Fruit fly (Drosophila melanogaster) whole organism, embryonic: ENCODE measurements around the gene OS9.

Source experiments
- Awh ChIP-seq: fragments of 200-800 bp; sonication (Bioruptor generic); IDR thresholded peaks from 2 replicates; pipeline ENCODE4, ENCODE4 v1.3.6; 2022; ENCODE audit warnings: missing biosample characterization, missing genetic modification characterization
- B-H1 ChIP-seq: fragments of 200-800 bp; sonication (Bioruptor generic); IDR thresholded peaks from 3 replicates; pipeline ENCODE4 v1.3.6; 2022; ENCODE audit warnings: missing biosample characterization, missing genetic modification characterization
- Blimp-1 ChIP-seq: fragments of 200-800 bp; sonication (Bioruptor generic); optimal IDR thresholded peaks from 3 replicates; lab custom pipeline; 2018; ENCODE audit warnings: missing biosample characterization, missing genetic modification characterization, mild to moderate bottlenecking, moderate library complexity, missing genetic modification reagents
- CG14965 ChIP-seq: fragments of 200-800 bp; sonication (Bioruptor generic); optimal IDR thresholded peaks from 2 replicates; lab custom pipeline; 2016; ENCODE audit warnings: missing biosample characterization, missing genetic modification characterization, borderline replicate concordance
- CG1603 ChIP-seq: fragments of 200-800 bp; sonication (Bioruptor generic); optimal IDR thresholded peaks from 2 replicates; lab custom pipeline; 2019; ENCODE audit warnings: missing biosample characterization, mild to moderate bottlenecking, missing genetic modification characterization, moderate library complexity
- CG16863 ChIP-seq: fragments of 200-800 bp; sonication (Bioruptor generic); optimal IDR thresholded peaks from 3 replicates; lab custom pipeline; 2016; ENCODE audit warnings: missing biosample characterization, missing genetic modification characterization
- CG1792 ChIP-seq: fragments of 200-800 bp; sonication (Bioruptor generic); optimal IDR thresholded peaks from 2 replicates; lab custom pipeline; 2016; ENCODE audit warnings: missing biosample characterization, missing genetic modification characterization
- CG18476 ChIP-seq: fragments of 200-800 bp; sonication (Bioruptor generic); optimal IDR thresholded peaks from 2 replicates; lab custom pipeline; 2016; ENCODE audit warnings: missing biosample characterization, mild to moderate bottlenecking, missing genetic modification characterization
- CG3407 ChIP-seq: fragments of 200-800 bp; sonication (Bioruptor generic); optimal IDR thresholded peaks from 2 replicates; lab custom pipeline; 2018; ENCODE audit warnings: missing biosample characterization, mild to moderate bottlenecking, missing genetic modification characterization
- CG4617 ChIP-seq: fragments of 200-800 bp; sonication (Bioruptor generic); optimal IDR thresholded peaks from 3 replicates; lab custom pipeline; 2016; ENCODE audit warnings: missing biosample characterization, missing genetic modification characterization, borderline replicate concordance
- CG4730 ChIP-seq: fragments of 200-800 bp; sonication (Bioruptor generic); IDR thresholded peaks from 2 replicates; pipeline ENCODE4 v1.3.6; 2022; ENCODE audit warnings: missing biosample characterization, missing genetic modification characterization
- CG5953 ChIP-seq: fragments of 200-800 bp; sonication (Bioruptor generic); IDR thresholded peaks from 2 replicates; pipeline ENCODE4 v1.3.6; 2022; ENCODE audit warnings: missing biosample characterization, missing genetic modification characterization
- CG6654 ChIP-seq: fragments of 200-800 bp; sonication (Bioruptor generic); optimal IDR thresholded peaks from 2 replicates; lab custom pipeline; 2017; ENCODE audit warnings: missing biosample characterization, mild to moderate bottlenecking, missing genetic modification characterization
- CG6765 ChIP-seq: fragments of 200-800 bp; sonication (Bioruptor generic); optimal IDR thresholded peaks from 3 replicates; lab custom pipeline; 2017; ENCODE audit warnings: missing biosample characterization, mild to moderate bottlenecking, missing genetic modification characterization
- CG7372 ChIP-seq: fragments of 200-800 bp; sonication (Bioruptor generic); IDR thresholded peaks from 2 replicates; pipeline ENCODE4 v1.3.6; 2022; ENCODE audit warnings: missing biosample characterization, missing genetic modification characterization
- CG8089 ChIP-seq: fragments of 200-800 bp; sonication (Bioruptor generic); optimal IDR thresholded peaks from 3 replicates; lab custom pipeline; 2016; ENCODE audit warnings: missing biosample characterization, missing genetic modification characterization
- CG8290 ChIP-seq, 3 experiments: fragments of 200-800 bp; sonication (Bioruptor generic); optimal IDR thresholded peaks; 2 replicates each; lab custom pipeline; 2016 to 2019; ENCODE audit warnings: missing biosample characterization in 3 of 3, missing genetic modification characterization in 3 of 3, mild to moderate bottlenecking in 2 of 3, moderate library complexity in 1 of 3
- CG8359 ChIP-seq: fragments of 200-800 bp; sonication (Bioruptor generic); optimal IDR thresholded peaks from 2 replicates; lab custom pipeline; 2017; ENCODE audit warnings: missing biosample characterization, mild to moderate bottlenecking, missing genetic modification characterization, borderline replicate concordance
- D ChIP-seq, 2 experiments: fragments of 200-800 bp in 1 of 2; fragments of >200 bp in 1 of 2; sonication (Bioruptor generic) in 1 of 2; optimal IDR thresholded peaks; 2 replicates in 1 of 2; 3 replicates in 1 of 2; lab custom pipeline; 2017; ENCODE audit warnings: mild to moderate bottlenecking in 1 of 2, missing biosample characterization in 1 of 2, missing genetic modification characterization in 1 of 2, missing genetic modification reagents in 1 of 2
- Dad ChIP-seq: fragments of 200-800 bp; sonication (Bioruptor generic); optimal IDR thresholded peaks from 3 replicates; lab custom pipeline; 2016; ENCODE audit warnings: missing biosample characterization, missing genetic modification characterization
- Dref ChIP-seq: fragments of 200-800 bp; sonication (Bioruptor generic); IDR thresholded peaks from 2 replicates; pipeline ENCODE4 v1.3.6; 2022; ENCODE audit warnings: missing biosample characterization, missing genetic modification characterization
- Ets97D ChIP-seq: fragments of 200-800 bp; sonication (Bioruptor generic); optimal IDR thresholded peaks from 3 replicates; lab custom pipeline; 2016; ENCODE audit warnings: missing biosample characterization, missing genetic modification characterization
- Hmx ChIP-seq: fragments of 200-800 bp; sonication (Bioruptor generic); optimal IDR thresholded peaks from 2 replicates; lab custom pipeline; 2016; ENCODE audit warnings: missing biosample characterization, missing genetic modification characterization
- Kr ChIP-seq: fragments of 200-800 bp; sonication (Bioruptor generic); optimal IDR thresholded peaks from 2 replicates; lab custom pipeline; 2017; ENCODE audit warnings: missing biosample characterization, mild to moderate bottlenecking, missing genetic modification characterization
- Med ChIP-seq: fragments of 200-800 bp; sonication (Bioruptor generic); peaks from one replicate; lab custom pipeline; 2016; ENCODE audit warnings: missing biosample characterization, missing genetic modification characterization, mild to moderate bottlenecking, inconsistent platforms, moderate library complexity
- Nf-YB ChIP-seq: fragments of 200-800 bp; sonication (Bioruptor generic); optimal IDR thresholded peaks from 3 replicates; lab custom pipeline; 2019; ENCODE audit warnings: missing biosample characterization, mild to moderate bottlenecking, missing genetic modification characterization, moderate library complexity
- Pdp1 ChIP-seq, 2 experiments: fragments of 200-800 bp; sonication (Bioruptor generic); optimal IDR thresholded peaks; 3 replicates each; lab custom pipeline; 2016; ENCODE audit warnings: missing biosample characterization in 2 of 2, missing genetic modification characterization in 2 of 2, mild to moderate bottlenecking in 1 of 2, moderate library complexity in 1 of 2
- Ptx1 ChIP-seq: fragments of 200-800 bp; sonication (Bioruptor generic); IDR thresholded peaks from 2 replicates; pipeline ENCODE4 v1.3.6; 2022; ENCODE audit warnings: missing biosample characterization, missing genetic modification characterization
- YL-1 ChIP-seq: fragments of 200-800 bp; sonication (Bioruptor generic); optimal IDR thresholded peaks from 3 replicates; lab custom pipeline; 2017; ENCODE audit warnings: missing biosample characterization, mild to moderate bottlenecking, missing genetic modification characterization
- bab2 ChIP-seq: fragments of 200-800 bp; sonication (Bioruptor generic); optimal IDR thresholded peaks from 2 replicates; lab custom pipeline; 2016; ENCODE audit warnings: missing biosample characterization, missing genetic modification characterization
- chinmo ChIP-seq: fragments of 200-800 bp; sonication (Bioruptor generic); IDR thresholded peaks from 4 replicates; pipeline ENCODE4 v1.3.6; 2022; ENCODE audit warnings: missing biosample characterization, missing genetic modification characterization; ENCODE audit not compliant: partially characterized antibody
- ci ChIP-seq: fragments of 200-800 bp; sonication (Bioruptor generic); IDR thresholded peaks from 3 replicates; pipeline ENCODE4 v1.3.6; 2022; ENCODE audit warnings: missing biosample characterization, missing genetic modification characterization
- eve ChIP-seq, 2 experiments: fragments of >200 bp; optimal IDR thresholded peaks; 2 replicates each; lab custom pipeline; 2017; ENCODE audit warnings: missing biosample characterization in 2 of 2, missing genetic modification characterization in 2 of 2
- fu2 ChIP-seq: fragments of 200-800 bp; sonication (Bioruptor generic); optimal IDR thresholded peaks from 2 replicates; lab custom pipeline; 2016; ENCODE audit warnings: missing biosample characterization, missing genetic modification characterization
- gro ChIP-seq: fragments of 200-800 bp; sonication (Bioruptor generic); optimal IDR thresholded peaks from 2 replicates; lab custom pipeline; 2016; ENCODE audit warnings: missing biosample characterization, missing genetic modification characterization
- h ChIP-seq: fragments of >200 bp; optimal IDR thresholded peaks from 2 replicates; lab custom pipeline; 2017
- kni ChIP-seq: fragments of 200-800 bp; sonication (Bioruptor generic); optimal IDR thresholded peaks from 3 replicates; lab custom pipeline; 2017; ENCODE audit warnings: mild to moderate bottlenecking, missing biosample characterization, missing genetic modification reagents, missing genetic modification characterization
- lab ChIP-seq: fragments of 200-800 bp; sonication (Bioruptor generic); optimal IDR thresholded peaks from 3 replicates; lab custom pipeline; 2017; ENCODE audit warnings: missing biosample characterization, missing genetic modification characterization, mild to moderate bottlenecking, moderate library complexity, missing genetic modification reagents
- oc ChIP-seq: fragments of 200-800 bp; sonication (Bioruptor generic); optimal IDR thresholded peaks from 2 replicates; lab custom pipeline; 2018; ENCODE audit warnings: missing biosample characterization, mild to moderate bottlenecking, missing genetic modification characterization, moderate library complexity
- sc ChIP-seq, 3 experiments: fragments of >200 bp in 2 of 3; fragments of 200-800 bp in 1 of 3; sonication (Bioruptor generic) in 1 of 3; optimal IDR thresholded peaks; 2 replicates in 2 of 3; 3 replicates in 1 of 3; lab custom pipeline; 2017; ENCODE audit warnings: mild to moderate bottlenecking in 1 of 3, missing biosample characterization in 1 of 3, missing genetic modification characterization in 1 of 3, missing genetic modification reagents in 1 of 3
- sens ChIP-seq: fragments of 200-800 bp; sonication (Bioruptor generic); peaks from one replicate; lab custom pipeline; 2016; ENCODE audit warnings: missing biosample characterization, missing genetic modification characterization
- shn ChIP-seq: fragments of 200-800 bp; sonication (Bioruptor generic); optimal IDR thresholded peaks from 3 replicates; lab custom pipeline; 2016; ENCODE audit warnings: missing biosample characterization, missing genetic modification characterization
- sug ChIP-seq: fragments of 200-800 bp; optimal IDR thresholded peaks from 2 replicates; lab custom pipeline; 2019; ENCODE audit warnings: missing biosample characterization, mild to moderate bottlenecking, missing genetic modification characterization, moderate library complexity
- tap ChIP-seq: fragments of 200-800 bp; optimal IDR thresholded peaks from 3 replicates; lab custom pipeline; 2019; ENCODE audit warnings: missing biosample characterization, mild to moderate bottlenecking, missing genetic modification characterization, moderate library complexity
- tx ChIP-seq: fragments of 200-800 bp; sonication (Bioruptor generic); optimal IDR thresholded peaks from 2 replicates; lab custom pipeline; 2016; ENCODE audit warnings: missing biosample characterization, missing genetic modification characterization
- vvl ChIP-seq: fragments of 200-800 bp; sonication (Bioruptor generic); IDR thresholded peaks from 2 replicates; pipeline ENCODE4 v1.3.6; 2022; ENCODE audit warnings: missing biosample characterization, missing genetic modification characterization

The OS9 gene

DNA sequence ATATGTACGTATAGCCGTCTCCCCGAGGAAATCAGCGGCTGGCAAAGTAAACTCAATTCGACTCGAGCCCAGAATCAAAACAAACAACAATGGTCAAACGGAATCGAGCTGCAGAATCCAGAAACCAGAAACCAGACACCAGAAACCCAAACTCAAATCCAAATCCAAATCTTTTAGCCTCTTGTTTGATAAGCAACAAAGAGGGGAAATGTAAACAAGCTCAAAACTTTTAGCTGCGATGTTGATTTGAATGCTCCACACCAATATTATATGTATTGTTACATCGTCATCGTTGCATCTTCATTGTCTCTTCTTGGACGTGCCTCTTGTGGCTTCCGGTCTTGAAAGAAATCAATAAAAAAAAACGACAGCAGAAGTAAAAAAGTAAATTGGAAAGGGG is 16.7 kb downstream of the OS9 start (continued):
- TF ChIP-seq CG18476: no peak
- peak; percentile 39 for TF ChIP-seq CG8089
- no peak for TF ChIP-seq sc (optimal IDR thresholded peaks at IDR 0.05; lab: Kevin White, UChicago)
- TF ChIP-seq sc (GFP tag; optimal IDR thresholded peaks at IDR 0.05; lab: Kevin White, UChicago): no peak
- no peak for TF ChIP-seq CG7372
- TF ChIP-seq CG14965 (GFP tag; lab: Kevin White, UChicago): peak; percentile 10
- TF ChIP-seq oc (tag; lab: Kevin White, UChicago): peak; percentile 26
- TF ChIP-seq CG1792 (GFP tag; lab: Kevin White, UChicago): peak; percentile 15
- no peak for TF ChIP-seq fu2 (GFP tag; lab: Kevin White, UChicago)
- TF ChIP-seq bab2 (GFP tag; lab: Kevin White, UChicago): peak; percentile 53
- TF ChIP-seq B-H1 (GFP tag; lab: Robert Waterston, UW): no peak
- no peak for TF ChIP-seq Hmx (GFP tag; lab: Kevin White, UChicago)
- peak; percentile 34 for TF ChIP-seq CG1603 (tag; lab: Kevin White, UChicago)
- TF ChIP-seq Ptx1 (GFP tag; lab: Robert Waterston, UW): no peak
- peak; percentile 29 for TF ChIP-seq CG3407 (GFP tag; lab: Kevin White, UChicago)
- no peak for TF ChIP-seq Ets97D
- peak; percentile 16 for TF ChIP-seq CG8290 (GFP tag; optimal IDR thresholded peaks at IDR 0.05; lab: Kevin White, UChicago)
- peak in 1 of 2 experiments; percentile 19 for TF ChIP-seq CG8290 (tag; optimal IDR thresholded peaks at IDR 0.05; lab: Kevin White, UChicago)
- no peak for TF ChIP-seq Awh (GFP tag; lab: Robert Waterston, UW)
- 0 out of 3 replicates have a peak, but pooled peaks have one; percentile 36 for TF ChIP-seq ci (GFP tag; lab: Robert Waterston, UW)
- no peak for TF ChIP-seq tap (tag; lab: Kevin White, UChicago)
- peak in 1 of 2 experiments; percentile 28 for TF ChIP-seq Pdp1 (GFP tag; optimal IDR thresholded peaks at IDR 0.05; lab: Kevin White, UChicago)
- TF ChIP-seq kni (GFP tag; lab: Kevin White, UChicago): peak; percentile 38
- no peak for TF ChIP-seq Dad
- peak; percentile 2 for TF ChIP-seq Blimp-1 (GFP tag; lab: Kevin White, UChicago)
- TF ChIP-seq Med: peak; percentile 29
- no peak for TF ChIP-seq D (optimal IDR thresholded peaks at IDR 0.05; lab: Kevin White, UChicago)
- TF ChIP-seq D (GFP tag; optimal IDR thresholded peaks at IDR 0.05; lab: Kevin White, UChicago): peak; percentile 28

dm6 chr2L:19947992-19948524 is 18.3 kb downstream of the OS9 start:
- TF ChIP-seq CG8359: peak; percentile 89
- peak; percentile 66 for TF ChIP-seq lab (GFP tag; lab: Kevin White, UChicago)
- TF ChIP-seq vvl (GFP tag; lab: Robert Waterston, UW): peak; percentile 53; the same call in 1 of the 2 replicates
- TF ChIP-seq CG6654 (GFP tag; lab: Kevin White, UChicago): peak; percentile 84
- no peak for TF ChIP-seq YL-1 (GFP tag; lab: Kevin White, UChicago)
- no peak for TF ChIP-seq CG6765 (GFP tag; lab: Kevin White, UChicago)
- TF ChIP-seq Blimp-1 (GFP tag; lab: Kevin White, UChicago): peak; percentile 56
- TF ChIP-seq sens: peak; percentile 1

DNA sequence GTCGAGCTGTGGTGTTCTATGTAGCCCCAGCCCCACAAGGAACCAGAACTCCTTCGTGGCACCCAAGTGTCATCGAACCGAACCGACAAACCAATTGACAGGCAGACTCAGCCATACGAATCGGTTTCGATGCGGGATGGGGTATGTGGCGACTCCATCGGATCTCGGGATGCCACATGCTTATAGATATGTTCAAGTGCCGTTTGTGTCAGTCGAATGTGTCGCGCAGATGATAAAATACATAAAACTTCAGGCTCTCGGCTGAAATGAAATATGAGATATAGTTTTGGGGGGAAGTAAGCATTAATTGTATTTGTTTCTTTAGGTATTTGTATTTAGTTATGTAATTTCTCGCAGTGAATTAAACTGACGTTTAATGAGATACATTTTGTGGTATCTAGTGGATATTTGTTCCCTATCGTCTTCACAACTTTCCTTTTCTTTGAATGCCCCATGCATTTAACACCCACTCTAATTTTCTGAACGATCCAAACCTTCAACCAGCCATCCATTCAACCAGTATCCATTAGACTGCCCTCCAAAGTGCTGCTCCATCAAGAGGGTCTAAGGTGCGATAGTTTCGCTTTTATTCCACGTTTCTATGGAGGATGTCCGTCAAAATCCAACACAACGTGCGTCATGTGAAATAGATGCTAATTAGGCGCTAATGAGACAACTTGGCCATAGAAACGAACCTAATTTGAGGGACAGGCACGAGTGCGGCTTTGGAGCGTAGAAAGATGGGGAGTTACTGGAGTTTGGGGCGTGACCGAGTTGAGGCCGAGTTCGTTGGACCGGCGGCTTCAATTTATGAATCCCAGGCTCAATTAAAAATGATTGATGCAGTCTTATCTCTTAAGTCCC is 21.8 kb downstream of the OS9 start:
- TF ChIP-seq gro (GFP tag; lab: Kevin White, UChicago) (no peak), eve (GFP tag; optimal IDR thresholded peaks at IDR 0.05; lab: Kevin White, UChicago) (peak in 1 of 2 experiments; percentile 25), h (lab: Kevin White, UChicago) (no peak), CG16863 (GFP tag; lab: Kevin White, UChicago) (no peak), shn (GFP tag; lab: Kevin White, UChicago) (no peak), CG5953 (GFP tag; lab: Robert Waterston, UW) (0 out of 2 replicates have a peak, but pooled peaks have one; percentile 5), sug (tag; lab: Kevin White, UChicago) (no peak), chinmo (GFP tag; lab: Robert Waterston, UW) (no peak), Nf-YB (GFP tag; lab: Kevin White, UChicago) (no peak), Dref (GFP tag; lab: Robert Waterston, UW) (no peak), CG4730 (GFP tag; lab: Robert Waterston, UW) (no peak), Kr (no peak), tx (GFP tag; lab: Kevin White, UChicago) (no peak), CG4617 (GFP tag; lab: Kevin White, UChicago) (no peak)
